Worm (Caenorhabditis elegans) whole organism, L2 larva: Measurements from ENCODE around the gene srsx-10.

Experiments
- R02D3.7 ChIP-seq: fragments of 150-350 bp; optimal IDR thresholded peaks from 2 replicates; lab custom pipeline; 2014; ENCODE audit warnings: missing biosample characterization, missing genetic modification characterization
- blmp-1 ChIP-seq: sonication (generic microtip); optimal IDR thresholded peaks from 2 replicates; lab custom pipeline; 2017; ENCODE audit warnings: missing genetic modification characterization, mild to moderate bottlenecking, missing compliant biosample characterization, antibody characterized with exemption, moderate library complexity; ENCODE audit not compliant: insufficient read depth
- ceh-82 ChIP-seq: fragments of 150-350 bp; optimal IDR thresholded peaks from 2 replicates; lab custom pipeline; 2014; ENCODE audit warnings: missing biosample characterization, missing genetic modification characterization
- egl-27 ChIP-seq: sonication (generic microtip); optimal IDR thresholded peaks from 3 replicates; lab custom pipeline; 2017; ENCODE audit warnings: missing biosample characterization, missing genetic modification reagents, missing genetic modification characterization
- elt-3 ChIP-seq: sonication (generic microtip); optimal IDR thresholded peaks from 2 replicates; lab custom pipeline; 2017; ENCODE audit warnings: missing biosample characterization, missing genetic modification characterization
- mab-5 ChIP-seq: fragments of 150-350 bp; optimal IDR thresholded peaks from 2 replicates; lab custom pipeline; 2014; ENCODE audit warnings: missing biosample characterization, missing genetic modification characterization
- nhr-77 ChIP-seq: fragments of 150-350 bp; optimal IDR thresholded peaks from 2 replicates; lab custom pipeline; 2014; ENCODE audit warnings: missing biosample characterization, missing genetic modification characterization
- snpc-4 ChIP-seq: fragments of 150-350 bp; optimal IDR thresholded peaks from 2 replicates; lab custom pipeline; 2014; ENCODE audit warnings: missing biosample characterization, missing genetic modification characterization
- zag-1 ChIP-seq: fragments of 150-350 bp; optimal IDR thresholded peaks from 2 replicates; lab custom pipeline; 2014; ENCODE audit warnings: missing biosample characterization, missing genetic modification characterization
- ztf-11 ChIP-seq: sonication (generic microtip); optimal IDR thresholded peaks from 2 replicates; lab custom pipeline; 2017; ENCODE audit warnings: missing biosample characterization, missing genetic modification characterization

DNA sequence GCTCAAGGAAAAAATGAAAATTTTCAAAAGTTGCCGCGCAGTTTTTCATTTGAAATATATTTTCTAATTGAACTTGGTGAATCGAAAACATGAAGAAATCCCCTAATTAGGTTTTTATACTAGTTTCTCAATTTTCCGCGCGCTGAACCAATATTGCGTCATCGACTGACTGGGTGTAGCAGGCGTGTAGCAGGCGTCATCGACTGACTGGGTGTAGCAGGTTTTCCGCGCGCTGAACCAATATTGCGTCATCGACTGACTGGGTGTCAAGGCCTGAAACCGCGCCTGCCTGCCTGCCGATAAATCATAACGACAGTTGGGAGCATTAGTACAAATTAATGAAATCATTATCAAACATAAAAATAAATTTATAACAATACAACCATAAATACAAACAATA lies 48.8 kb upstream of the srsx-10 start:
- TF ChIP-seq ceh-82 (tag; lab: Kevin White, UChicago) (no peak), R02D3.7 (tag; lab: Kevin White, UChicago) (no peak), ztf-11 (tag; lab: Kevin White, UChicago) (no peak), blmp-1 (no peak), snpc-4 (no peak), mab-5 (tag; lab: Kevin White, UChicago) (no peak), zag-1 (tag; lab: Kevin White, UChicago) (no peak), elt-3 (tag; lab: Kevin White, UChicago) (no peak), nhr-77 (tag; lab: Kevin White, UChicago) (no peak), egl-27 (no peak)
